Worm (Caenorhabditis elegans): ENCODE measurements around the gene pcdr-1.

The pcdr-1 gene

ce11 chrX:15716971-15717370 is 50.4 kb downstream of the pcdr-1 start:
- TF ChIP-seq ceh-8 (GFP tag; optimal IDR thresholded peaks at IDR 0.05) (no peak), tbx-2 (tag; optimal IDR thresholded peaks at IDR 0.05) (no peak)

DNA sequence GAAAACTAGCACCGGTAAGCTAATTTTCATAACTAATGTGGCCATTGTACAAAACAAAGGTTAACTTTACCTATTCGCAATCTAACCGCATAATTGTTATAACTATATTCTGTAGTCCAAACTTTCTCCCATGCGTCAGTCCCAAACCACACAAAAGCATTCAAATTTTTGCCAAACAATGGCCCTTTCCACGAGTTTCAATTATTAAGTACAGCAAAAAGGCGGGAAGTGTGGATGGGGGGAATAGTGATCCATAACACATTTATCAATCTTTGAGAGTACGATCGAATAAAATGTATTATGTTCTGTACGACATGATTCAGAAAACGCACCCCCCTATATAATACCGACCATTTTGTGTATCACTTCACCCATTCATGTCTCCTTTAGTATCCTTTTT is 51.8 kb downstream of the pcdr-1 start, which contains the start of gene ZK662.6:
ZK662.6 (plus strand) TSS at position 301 of the 400 bp plus-strand sequence.
- no peak for TF ChIP-seq nhr-12 (tag; optimal IDR thresholded peaks at IDR 0.05)
- TF ChIP-seq C34B4.2 (tag; optimal IDR thresholded peaks at IDR 0.05): no peak
- TF ChIP-seq nhr-47 (tag; optimal IDR thresholded peaks at IDR 0.05): no peak
- no peak for TF ChIP-seq snu-23 (GFP tag; optimal IDR thresholded peaks at IDR 0.05)
- no peak for TF ChIP-seq egl-27 (tag; optimal IDR thresholded peaks at IDR 0.05)

DNA sequence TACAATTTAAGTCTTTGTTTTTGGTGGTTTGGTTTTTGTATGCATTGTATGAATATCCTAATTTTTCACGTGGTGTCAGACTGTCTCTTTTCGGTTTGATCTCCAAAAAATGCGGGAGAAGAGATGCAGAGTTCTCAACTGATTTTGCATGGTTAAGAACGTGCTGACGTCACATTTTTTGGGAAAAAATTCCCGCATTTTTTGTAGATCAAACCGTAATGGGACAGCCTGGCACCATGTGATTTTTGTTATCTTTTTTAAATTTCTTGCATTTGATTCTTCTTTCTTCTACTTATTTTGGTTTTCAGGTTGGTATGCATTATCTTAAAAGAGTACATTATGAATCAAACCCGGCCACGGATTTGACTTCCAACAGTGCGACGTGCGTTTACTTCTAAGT is 54.8 kb downstream of the pcdr-1 start, which contains the start of gene ZK662.5:
ZK662.5 (plus strand) TSS at position 301 of the 400 bp plus-strand sequence.
- no peak for TF ChIP-seq zag-1 (tag; optimal IDR thresholded peaks at IDR 0.05)
